Worm (Caenorhabditis elegans) whole organism, mixed stage, embryonic: ENCODE results near the gene cwf-19L2.

ENCODE experiments used
- blmp-1 ChIP-seq: fragments of 150-350 bp; optimal IDR thresholded peaks from 2 replicates; lab custom pipeline; 2014; ENCODE audit warnings: missing biosample characterization, missing genetic modification characterization
- elt-1 ChIP-seq: sonication (generic microtip); optimal IDR thresholded peaks from 2 replicates; lab custom pipeline; 2017; ENCODE audit warnings: missing genetic modification characterization, mild to moderate bottlenecking, missing compliant biosample characterization, antibody characterized with exemption, moderate library complexity, borderline replicate concordance; ENCODE audit not compliant: insufficient read depth
- nhr-12 ChIP-seq: fragments of 150-350 bp; optimal IDR thresholded peaks from 2 replicates; lab custom pipeline; 2014; ENCODE audit warnings: missing biosample characterization, missing genetic modification characterization
- unc-120 ChIP-seq: sonication (generic microtip); optimal IDR thresholded peaks from 2 replicates; lab custom pipeline; 2017; ENCODE audit warnings: missing genetic modification characterization, missing compliant biosample characterization; ENCODE audit not compliant: poor library complexity, severe bottlenecking
- unc-39 ChIP-seq: fragments of 150-350 bp; optimal IDR thresholded peaks from 2 replicates; lab custom pipeline; 2014; ENCODE audit warnings: missing biosample characterization, missing genetic modification characterization
- unc-62 ChIP-seq: fragments of 150-350 bp; optimal IDR thresholded peaks from 2 replicates; lab custom pipeline; 2014; ENCODE audit warnings: missing biosample characterization, missing genetic modification reagents, missing genetic modification characterization

- TF ChIP-seq unc-120 (tag; lab: Kevin White, UChicago), result no peak
- TF ChIP-seq elt-1, result no peak
- no peak for TF ChIP-seq unc-62 (GFP tag; lab: Kevin White, UChicago)
- TF ChIP-seq nhr-12 (tag; lab: Kevin White, UChicago), result no peak
- TF ChIP-seq blmp-1 (tag; lab: Kevin White, UChicago), result no peak
- no peak for TF ChIP-seq unc-39
Measured at ce11 chrIII:7291216-7291615, 2.2 kb upstream of the cwf-19L2 start.
